Worm (Caenorhabditis elegans): ENCODE results near the gene W05H9.4.

W05H9.4 gene

ce11 chrX:6292143-6292542 is 28.7 kb downstream of the W05H9.4 start (continued):
- peak; percentile 59 for TF ChIP-seq lin-11 (tag; optimal IDR thresholded peaks at IDR 0.05)
- peak in 1 of 2 experiments; percentile 47 for TF ChIP-seq lsy-2 (tag; optimal IDR thresholded peaks at IDR 0.05)
- no peak for TF ChIP-seq alr-1 (tag; optimal IDR thresholded peaks at IDR 0.05)
- peak; percentile 56 for TF ChIP-seq nhr-21 (tag; optimal IDR thresholded peaks at IDR 0.05)
- no peak for TF ChIP-seq R02D3.7 (tag; optimal IDR thresholded peaks at IDR 0.05)
- TF ChIP-seq mdl-1 (tag; optimal IDR thresholded peaks at IDR 0.05): no peak
- TF ChIP-seq peb-1 (tag; optimal IDR thresholded peaks at IDR 0.05): no peak
- peak; percentile 60 for TF ChIP-seq F13H6.1 (tag; optimal IDR thresholded peaks at IDR 0.05)
- no peak for TF ChIP-seq zag-1 (tag; optimal IDR thresholded peaks at IDR 0.05)
- no peak for TF ChIP-seq unc-39 (tag; optimal IDR thresholded peaks at IDR 0.05)
- TF ChIP-seq nhr-25 (tag; optimal IDR thresholded peaks at IDR 0.05): peak; percentile 17
- TF ChIP-seq sma-3 (GFP tag; optimal IDR thresholded peaks at IDR 0.05): peak; percentile 36
- TF ChIP-seq egl-27 (tag; optimal IDR thresholded peaks at IDR 0.05): no peak
- peak; percentile 50 for TF ChIP-seq Y55F3AM.14 (GFP tag; optimal IDR thresholded peaks at IDR 0.05)
- no peak for TF ChIP-seq ztf-1 (GFP tag; conservative IDR thresholded peaks at IDR 0.05)
- no peak for TF ChIP-seq skn-1 (tag; optimal IDR thresholded peaks at IDR 0.05)
- TF ChIP-seq ztf-4 (tag; optimal IDR thresholded peaks at IDR 0.05): no peak
- TF ChIP-seq elt-1 (tag; optimal IDR thresholded peaks at IDR 0.05): no peak
- TF ChIP-seq crh-2 (tag; optimal IDR thresholded peaks at IDR 0.05): peak; percentile 52
- peak; percentile 41 for TF ChIP-seq C34F6.9 (tag; optimal IDR thresholded peaks at IDR 0.05)
- TF ChIP-seq unc-62 (GFP tag; optimal IDR thresholded peaks at IDR 0.05): no peak

ce11 chrX:6292812-6293211 is 29.4 kb downstream of the W05H9.4 start, which contains the start of gene mom-1:
Gene mom-1 (plus strand): TSS chrX:6293112.
- TF ChIP-seq gmeb-1 (tag; optimal IDR thresholded peaks at IDR 0.05) (no peak), mab-5 (tag; optimal IDR thresholded peaks at IDR 0.05) (no peak)

DNA sequence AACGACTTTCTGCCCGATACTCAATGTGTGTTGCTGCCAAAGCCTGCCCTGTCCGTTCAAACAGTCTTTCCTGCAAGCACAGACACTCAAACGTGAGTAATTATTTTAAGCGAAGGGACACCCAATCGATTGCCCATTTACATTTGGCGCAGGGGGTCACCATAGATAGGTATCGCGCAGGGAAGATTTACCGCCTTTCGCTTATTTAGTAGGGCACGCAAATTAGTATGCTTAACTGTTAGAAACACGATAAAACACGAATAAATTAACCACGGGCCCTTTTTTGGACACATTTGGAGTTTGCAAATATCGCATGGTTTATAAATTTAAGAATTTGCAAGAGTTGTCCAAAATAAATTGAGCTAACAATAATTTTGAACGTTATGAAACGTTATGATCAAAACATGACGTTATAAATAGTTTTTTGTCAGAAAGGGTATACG is 33.0 kb downstream of the W05H9.4 start:
- peak; percentile 93 for TF ChIP-seq lin-39 (tag; optimal IDR thresholded peaks at IDR 0.05)
- peak; percentile 99 for TF ChIP-seq mab-5 (tag; optimal IDR thresholded peaks at IDR 0.05)
- TF ChIP-seq ztf-11 (tag; optimal IDR thresholded peaks at IDR 0.05): peak; percentile 84
- peak; percentile 99 for TF ChIP-seq ceh-16 (tag; optimal IDR thresholded peaks at IDR 0.05)
- peak; percentile 95 for TF ChIP-seq elt-3 (tag; optimal IDR thresholded peaks at IDR 0.05)
- TF ChIP-seq sma-3 (GFP tag; optimal IDR thresholded peaks at IDR 0.05): peak; percentile 99
- peak; percentile 96 for TF ChIP-seq gmeb-1 (tag; optimal IDR thresholded peaks at IDR 0.05)
- peak; percentile 99 for TF ChIP-seq sma-9 (GFP tag; optimal IDR thresholded peaks at IDR 0.05)
- TF ChIP-seq sma-9 (tag; optimal IDR thresholded peaks at IDR 0.05): peak; percentile 95
- TF ChIP-seq nhr-21 (tag; optimal IDR thresholded peaks at IDR 0.05): peak; percentile 100
- peak; percentile 81 for TF ChIP-seq dmd-4 (tag; optimal IDR thresholded peaks at IDR 0.05)
- peak; percentile 70 for TF ChIP-seq nhr-12 (tag; optimal IDR thresholded peaks at IDR 0.05)
- no peak for TF ChIP-seq nhr-23 (tag; optimal IDR thresholded peaks at IDR 0.05)
- TF ChIP-seq peb-1 (tag; optimal IDR thresholded peaks at IDR 0.05): peak; percentile 50
- TF ChIP-seq alr-1 (tag; optimal IDR thresholded peaks at IDR 0.05): no peak
- TF ChIP-seq elt-1 (tag; optimal IDR thresholded peaks at IDR 0.05): peak; percentile 50
- TF ChIP-seq crh-2 (tag; optimal IDR thresholded peaks at IDR 0.05): peak; percentile 100
- TF ChIP-seq nhr-77 (tag; optimal IDR thresholded peaks at IDR 0.05): peak; percentile 97
- TF ChIP-seq Y55F3AM.14 (GFP tag; optimal IDR thresholded peaks at IDR 0.05): peak; percentile 95
- TF ChIP-seq ama-1 (optimal IDR thresholded peaks at IDR 0.05): peak; percentile 56
- TF ChIP-seq sem-4 (tag; optimal IDR thresholded peaks at IDR 0.05): peak; percentile 97
- peak; percentile 88 for TF ChIP-seq snpc-4 (tag; optimal IDR thresholded peaks at IDR 0.05)
- peak; percentile 97 for TF ChIP-seq ztf-4 (tag; optimal IDR thresholded peaks at IDR 0.05)
- peak; percentile 100 for TF ChIP-seq unc-55 (GFP tag; optimal IDR thresholded peaks at IDR 0.05)
- peak; percentile 76 for TF ChIP-seq nhr-11 (tag; optimal IDR thresholded peaks at IDR 0.05)
- TF ChIP-seq fos-1 (tag; optimal IDR thresholded peaks at IDR 0.05): peak; percentile 99
- TF ChIP-seq R02D3.7 (tag; optimal IDR thresholded peaks at IDR 0.05): peak; percentile 81
- TF ChIP-seq nhr-237 (tag; optimal IDR thresholded peaks at IDR 0.05): peak; percentile 99
- peak; percentile 94 to 96 for TF ChIP-seq mdl-1 (tag; optimal IDR thresholded peaks at IDR 0.05)
- peak; percentile 99 for TF ChIP-seq nhr-10 (tag; optimal IDR thresholded peaks at IDR 0.05)
- peak; percentile 77 for TF ChIP-seq mbf-1 (tag; optimal IDR thresholded peaks at IDR 0.05)
- TF ChIP-seq nhr-6 (tag; optimal IDR thresholded peaks at IDR 0.05): peak; percentile 99
- peak; percentile 99 for TF ChIP-seq lin-13 (GFP tag; optimal IDR thresholded peaks at IDR 0.05)
- peak; percentile 99 for TF ChIP-seq ceh-82 (tag; optimal IDR thresholded peaks at IDR 0.05)
- peak; percentile 87 for TF ChIP-seq aly-2 (tag; optimal IDR thresholded peaks at IDR 0.05)
- TF ChIP-seq C34F6.9 (tag; optimal IDR thresholded peaks at IDR 0.05): peak; percentile 98
- peak; percentile 99 for TF ChIP-seq F13H6.1 (tag; optimal IDR thresholded peaks at IDR 0.05)
- peak; percentile 99 for TF ChIP-seq lin-11 (tag; optimal IDR thresholded peaks at IDR 0.05)
- peak; percentile 88 for TF ChIP-seq ZK546.5 (tag; optimal IDR thresholded peaks at IDR 0.05)
- TF ChIP-seq egl-27 (tag; optimal IDR thresholded peaks at IDR 0.05): peak; percentile 99
- TF ChIP-seq ztf-1 (GFP tag; conservative IDR thresholded peaks at IDR 0.05): peak; percentile 95
- peak; percentile 100 for TF ChIP-seq nhr-129 (tag; optimal IDR thresholded peaks at IDR 0.05)
- TF ChIP-seq skn-1 (tag; optimal IDR thresholded peaks at IDR 0.05): peak; percentile 86
- peak; percentile 97 for TF ChIP-seq unc-39 (tag; optimal IDR thresholded peaks at IDR 0.05)
- TF ChIP-seq lsy-2 (tag; optimal IDR thresholded peaks at IDR 0.05): peak; percentile 97
- peak; percentile 98 for TF ChIP-seq zag-1 (tag; optimal IDR thresholded peaks at IDR 0.05)

Data from whole organism, L2 larva.